Worm (Caenorhabditis elegans): ENCODE measurements around the gene cnc-9.

cnc-9 gene

DNA sequence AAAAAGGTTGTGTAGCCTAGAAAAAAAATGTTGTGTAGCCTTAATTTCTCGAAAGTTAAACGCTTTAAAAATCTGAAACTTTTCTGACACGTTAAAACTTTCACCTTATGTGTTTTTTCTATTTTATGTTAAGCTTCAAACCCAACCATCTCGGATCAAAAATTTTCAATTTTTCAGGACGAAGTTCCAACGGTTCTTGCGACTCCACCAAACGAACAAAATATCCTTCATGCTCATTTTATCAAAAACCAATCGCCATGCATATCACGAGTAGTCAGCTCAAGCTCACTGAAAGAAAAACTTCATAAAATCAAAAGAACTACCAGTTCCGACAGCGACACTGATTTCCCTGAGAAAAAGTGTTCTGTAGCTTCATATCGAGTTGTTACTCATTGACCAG is 36.5 kb upstream of the cnc-9 start:
- TF ChIP-seq aha-1 (tag) (peak; percentile 90), zag-1 (tag; optimal IDR thresholded peaks at IDR 0.05) (no peak)

ce11 chrV:7435376-7436204 is 35.6 kb upstream of the cnc-9 start, which contains the start of the genes ddo-2 and F25E5.8:
Gene ddo-2 (minus strand): TSS chrV:7435705.
Gene F25E5.8 (plus strand): TSS chrV:7435930.
- TF ChIP-seq ama-1 (optimal IDR thresholded peaks at IDR 0.05): peak; percentile 74
- no peak for TF ChIP-seq lin-1 (GFP tag; IDR thresholded peaks at IDR 0.05)
- TF ChIP-seq hlh-11 (tag; optimal IDR thresholded peaks at IDR 0.05): no peak
- peak in 1 of 2 experiments; percentile 41 for TF ChIP-seq hif-1 (tag; optimal IDR thresholded peaks at IDR 0.05)
- TF ChIP-seq dve-1 (tag; optimal IDR thresholded peaks at IDR 0.05; ENCODE audit: insufficient read depth): peak; percentile 15
- no peak for TF ChIP-seq daf-8 (GFP tag; IDR thresholded peaks at IDR 0.05)
- 0 out of 2 replicates have a peak, but pooled peaks have one; percentile 22 for TF ChIP-seq zfp-3 (GFP tag; conservative IDR thresholded peaks at IDR 0.05)
- TF ChIP-seq duxl-1 (tag; optimal IDR thresholded peaks at IDR 0.05; ENCODE audit: poor library complexity): no peak
- 0 out of 2 replicates have a peak, but pooled peaks have one; percentile 28 for TF ChIP-seq hmg-1.1 (GFP tag; IDR thresholded peaks at IDR 0.05)
- TF ChIP-seq nhr-28 (tag; optimal IDR thresholded peaks at IDR 0.05): peak; percentile 55
- peak in 1 of 2 experiments; percentile 3 for TF ChIP-seq mdl-1 (tag; optimal IDR thresholded peaks at IDR 0.05)
- no peak for TF ChIP-seq lin-39 (tag; optimal IDR thresholded peaks at IDR 0.05)
- TF ChIP-seq hlh-30 (tag; optimal IDR thresholded peaks at IDR 0.05; ENCODE audit: insufficient read depth): peak; percentile 33
- TF ChIP-seq aha-1 (tag): peak; percentile 97
- no peak for TF ChIP-seq ZK546.5 (tag; optimal IDR thresholded peaks at IDR 0.05)

- TF ChIP-seq spr-1 (tag; optimal IDR thresholded peaks at IDR 0.05) (no peak), ZK546.5 (tag; optimal IDR thresholded peaks at IDR 0.05) (no peak), tag-97 (GFP tag; IDR thresholded peaks at IDR 0.05) (no peak), madf-5 (GFP tag; IDR thresholded peaks at IDR 0.05) (no peak), hif-1 (tag; optimal IDR thresholded peaks at IDR 0.05) (peak in 1 of 2 experiments; percentile 10), D1046.2 (GFP tag; IDR thresholded peaks at IDR 0.05) (no peak), gei-8 (GFP tag; optimal IDR thresholded peaks at IDR 0.05) (no peak), zag-1 (tag; optimal IDR thresholded peaks at IDR 0.05) (no peak), lin-1 (GFP tag; IDR thresholded peaks at IDR 0.05) (no peak), F44E2.7 (GFP tag; IDR thresholded peaks at IDR 0.05) (no peak), zip-2 (tag; optimal IDR thresholded peaks at IDR 0.05) (no peak), zfp-2 (tag; optimal IDR thresholded peaks at IDR 0.05) (no peak), attf-4 (tag; optimal IDR thresholded peaks at IDR 0.05) (no peak), ZK337.2 (GFP tag; IDR thresholded peaks at IDR 0.05) (no peak), aha-1 (tag) (no peak), mxl-3 (GFP tag; optimal IDR thresholded peaks at IDR 0.05) (peak; percentile 63), nhr-111 (GFP tag; optimal IDR thresholded peaks at IDR 0.05) (no peak), zfp-3 (GFP tag; conservative IDR thresholded peaks at IDR 0.05) (0 out of 2 replicates have a peak, but pooled peaks have one; percentile 28), nhr-237 (tag; optimal IDR thresholded peaks at IDR 0.05) (no peak), Y48G9A.11 (GFP tag; IDR thresholded peaks at IDR 0.05) (no peak), mes-2 (tag; optimal IDR thresholded peaks at IDR 0.05; ENCODE audit: poor library complexity, severe bottlenecking) (peak; percentile 38), madf-9 (GFP tag; conservative IDR thresholded peaks at IDR 0.05) (no peak), daf-19 (GFP tag; conservative IDR thresholded peaks at IDR 0.05) (no peak), ceh-20 (GFP tag; IDR thresholded peaks at IDR 0.05) (peak; percentile 50; the same call in 1 of the 2 replicates), unc-39 (tag; optimal IDR thresholded peaks at IDR 0.05) (no peak), pqm-1 (tag; optimal IDR thresholded peaks at IDR 0.05) (no peak), hmg-1.1 (GFP tag; IDR thresholded peaks at IDR 0.05) (no peak; the same call in 1 of the 2 replicates), F26F4.8 (GFP tag; conservative IDR thresholded peaks at IDR 0.05) (no peak), mdt-29 (GFP tag; IDR thresholded peaks at IDR 0.05) (no peak), mdl-1 (tag; optimal IDR thresholded peaks at IDR 0.05) (peak in 1 of 2 experiments; percentile 89), ceh-62 (tag; optimal IDR thresholded peaks at IDR 0.05) (no peak), cey-2 (tag; optimal IDR thresholded peaks at IDR 0.05; ENCODE audit: borderline replicate concordance, insufficient read depth) (no peak), ces-1 (GFP tag; optimal IDR thresholded peaks at IDR 0.05) (no peak), T20F7.1 (GFP tag; optimal IDR thresholded peaks at IDR 0.05) (no peak), lsy-2 (tag; optimal IDR thresholded peaks at IDR 0.05) (peak in 1 of 2 experiments; percentile 68), hlh-11 (tag; optimal IDR thresholded peaks at IDR 0.05) (peak; percentile 79)
Observed at ce11 chrV:7434805-7435363, 34.9 kb upstream of the cnc-9 start.

Measured in whole organism, L4 larva.